Fruit fly (Drosophila melanogaster) whole organism, embryonic: ENCODE measurements around the gene CG6961.

Source experiments
- Ada2b ChIP-seq: fragments of 200-800 bp; sonication (Bioruptor generic); IDR thresholded peaks from 2 replicates; pipeline ENCODE4 v1.3.6; 2022; ENCODE audit warnings: missing biosample characterization, missing genetic modification characterization
- Bteb2 ChIP-seq: fragments of 200-800 bp; sonication (Bioruptor generic); optimal IDR thresholded peaks from 2 replicates; lab custom pipeline; 2016; ENCODE audit warnings: missing biosample characterization, missing genetic modification characterization
- CG11723 ChIP-seq: fragments of 200-800 bp; sonication (Bioruptor generic); optimal IDR thresholded peaks from 2 replicates; lab custom pipeline; 2017; ENCODE audit warnings: missing biosample characterization, mild to moderate bottlenecking, missing genetic modification characterization
- CG12071 ChIP-seq: fragments of 200-800 bp; sonication (Bioruptor generic); optimal IDR thresholded peaks from 3 replicates; lab custom pipeline; 2018; ENCODE audit warnings: missing biosample characterization, mild to moderate bottlenecking, missing genetic modification characterization
- CG14710 ChIP-seq: fragments of 200-800 bp; sonication (Bioruptor generic); optimal IDR thresholded peaks from 3 replicates; lab custom pipeline; 2019; ENCODE audit warnings: missing biosample characterization, mild to moderate bottlenecking, missing genetic modification characterization, moderate library complexity
- CG2889 ChIP-seq: fragments of 200-800 bp; sonication (Bioruptor generic); IDR thresholded peaks from 3 replicates; pipeline ENCODE4 v1.3.6; 2022; ENCODE audit warnings: missing biosample characterization, missing genetic modification characterization
- CG30020 ChIP-seq: fragments of 200-800 bp; optimal IDR thresholded peaks from 2 replicates; lab custom pipeline; 2019; ENCODE audit warnings: missing biosample characterization, mild to moderate bottlenecking, missing genetic modification characterization, moderate library complexity
- CG32767 ChIP-seq: fragments of 200-800 bp; sonication (Bioruptor generic); IDR thresholded peaks from 2 replicates; pipeline ENCODE4 v1.3.6; 2022; ENCODE audit warnings: missing biosample characterization, missing genetic modification characterization
- CG4282 ChIP-seq: fragments of 200-800 bp; sonication (Bioruptor generic); optimal IDR thresholded peaks from 2 replicates; lab custom pipeline; 2016; ENCODE audit warnings: missing biosample characterization, missing genetic modification characterization
- CG4328 ChIP-seq: fragments of 200-800 bp; sonication (Bioruptor generic); optimal IDR thresholded peaks from 3 replicates; lab custom pipeline; 2017; ENCODE audit warnings: missing biosample characterization, missing genetic modification reagents, missing genetic modification characterization
- CG4424 ChIP-seq: fragments of 200-800 bp; sonication (Bioruptor generic); optimal IDR thresholded peaks from 3 replicates; lab custom pipeline; 2016; ENCODE audit warnings: missing biosample characterization, missing genetic modification characterization
- CG8924 ChIP-seq: fragments of 200-800 bp; optimal IDR thresholded peaks from 3 replicates; lab custom pipeline; 2019; ENCODE audit warnings: missing biosample characterization, mild to moderate bottlenecking, missing genetic modification characterization, moderate library complexity
- CG9437 ChIP-seq: fragments of 200-800 bp; sonication (Bioruptor generic); optimal IDR thresholded peaks from 2 replicates; lab custom pipeline; 2018; ENCODE audit warnings: missing biosample characterization, mild to moderate bottlenecking, missing genetic modification characterization
- CG9727 ChIP-seq: fragments of 200-800 bp; sonication (Bioruptor generic); optimal IDR thresholded peaks from 3 replicates; lab custom pipeline; 2017; ENCODE audit warnings: missing biosample characterization, mild to moderate bottlenecking, missing genetic modification characterization
- Deaf1 ChIP-seq: fragments of 200-800 bp; optimal IDR thresholded peaks from 3 replicates; lab custom pipeline; 2019; ENCODE audit warnings: missing biosample characterization, mild to moderate bottlenecking, missing genetic modification characterization, moderate library complexity
- Dll ChIP-seq: fragments of 200-800 bp; sonication (Bioruptor generic); IDR thresholded peaks from 4 replicates; pipeline ENCODE4 v1.3.6; 2022; ENCODE audit warnings: missing biosample characterization, missing genetic modification characterization; ENCODE audit not compliant: partially characterized antibody
- GATAe ChIP-seq: fragments of 200-800 bp; sonication (Bioruptor generic); conservative IDR thresholded peaks from 2 replicates; pipeline ENCODE4 v1.3.6; 2022; ENCODE audit warnings: missing biosample characterization, missing genetic modification characterization
- Gug ChIP-seq: fragments of 200-800 bp; sonication (Bioruptor generic); IDR thresholded peaks from 4 replicates; pipeline ENCODE4 v1.3.6; 2022; ENCODE audit warnings: missing biosample characterization, missing genetic modification characterization
- HLH3B ChIP-seq: fragments of 200-800 bp; sonication (Bioruptor generic); IDR thresholded peaks from 2 replicates; pipeline ENCODE4 v1.3.6; 2022; ENCODE audit warnings: missing biosample characterization, missing genetic modification characterization
- HmgZ ChIP-seq: fragments of 200-800 bp; sonication (Bioruptor generic); optimal IDR thresholded peaks from 2 replicates; lab custom pipeline; 2018; ENCODE audit warnings: missing biosample characterization, mild to moderate bottlenecking, missing genetic modification characterization
- Hr78 ChIP-seq, 2 experiments: fragments of 200-800 bp in 1 of 2; fragments of >200 bp in 1 of 2; sonication (Bioruptor generic) in 1 of 2; optimal IDR thresholded peaks; 2 replicates each; lab custom pipeline; 2017 to 2019; ENCODE audit warnings: missing biosample characterization in 2 of 2, missing genetic modification characterization in 2 of 2, mild to moderate bottlenecking in 1 of 2, moderate library complexity in 1 of 2
- Lim3 ChIP-seq: fragments of 200-800 bp; sonication (Bioruptor generic); IDR thresholded peaks from 2 replicates; pipeline ENCODE4 v1.3.6; 2022; ENCODE audit warnings: missing biosample characterization, missing genetic modification characterization
- NfI ChIP-seq: fragments of 200-800 bp; sonication (Bioruptor generic); optimal IDR thresholded peaks from 3 replicates; lab custom pipeline; 2018; ENCODE audit warnings: missing biosample characterization, mild to moderate bottlenecking, missing genetic modification characterization, moderate library complexity
- Rx ChIP-seq: fragments of 200-800 bp; sonication (Bioruptor generic); IDR thresholded peaks from 2 replicates; pipeline ENCODE4 v1.3.6; 2022; ENCODE audit warnings: missing biosample characterization, missing genetic modification characterization
- Side ChIP-seq: fragments of 200-800 bp; sonication (Bioruptor generic); optimal IDR thresholded peaks from 2 replicates; lab custom pipeline; 2016; ENCODE audit warnings: missing biosample characterization, missing genetic modification characterization
- Sin3A ChIP-seq: fragments of >200 bp; optimal IDR thresholded peaks from 2 replicates; lab custom pipeline; 2018
- Vsx1 ChIP-seq: fragments of 200-800 bp; sonication (Bioruptor generic); optimal IDR thresholded peaks from 2 replicates; lab custom pipeline; 2017; ENCODE audit warnings: missing biosample characterization, mild to moderate bottlenecking, missing genetic modification characterization, missing genetic modification reagents
- aop ChIP-seq: fragments of 200-800 bp; sonication (Bioruptor generic); IDR thresholded peaks from 2 replicates; pipeline ENCODE4 v1.3.6; 2022; ENCODE audit warnings: missing biosample characterization, missing genetic modification characterization
- ash1 ChIP-seq: fragments of 200-800 bp; sonication (Bioruptor generic); optimal IDR thresholded peaks from 2 replicates; lab custom pipeline; 2018; ENCODE audit warnings: missing biosample characterization, mild to moderate bottlenecking, missing genetic modification characterization
- dati ChIP-seq: fragments of 200-800 bp; sonication (Bioruptor generic); IDR thresholded peaks from 2 replicates; pipeline ENCODE4 v1.3.6; 2022; ENCODE audit warnings: missing biosample characterization, missing genetic modification characterization
- en ChIP-seq: fragments of 200-800 bp; sonication (Bioruptor generic); optimal IDR thresholded peaks from 2 replicates; lab custom pipeline; 2016; ENCODE audit warnings: missing biosample characterization, missing genetic modification characterization
- fu2 ChIP-seq: fragments of 200-800 bp; sonication (Bioruptor generic); optimal IDR thresholded peaks from 2 replicates; lab custom pipeline; 2016; ENCODE audit warnings: missing biosample characterization, missing genetic modification characterization
- gro ChIP-seq: fragments of 200-800 bp; sonication (Bioruptor generic); optimal IDR thresholded peaks from 2 replicates; lab custom pipeline; 2016; ENCODE audit warnings: missing biosample characterization, missing genetic modification characterization
- jumu ChIP-seq: fragments of 200-800 bp; sonication (Bioruptor generic); optimal IDR thresholded peaks from 3 replicates; lab custom pipeline; 2016; ENCODE audit warnings: missing biosample characterization, missing genetic modification characterization
- lab ChIP-seq: fragments of 200-800 bp; sonication (Bioruptor generic); optimal IDR thresholded peaks from 3 replicates; lab custom pipeline; 2017; ENCODE audit warnings: missing biosample characterization, missing genetic modification characterization, mild to moderate bottlenecking, moderate library complexity, missing genetic modification reagents
- lbe ChIP-seq: fragments of 200-800 bp; sonication (Bioruptor generic); optimal IDR thresholded peaks from 2 replicates; lab custom pipeline; 2016; ENCODE audit warnings: missing biosample characterization, mild to moderate bottlenecking, missing genetic modification characterization
- lilli ChIP-seq: fragments of 200-800 bp; sonication (Bioruptor generic); optimal IDR thresholded peaks from 3 replicates; lab custom pipeline; 2016; ENCODE audit warnings: missing biosample characterization, missing genetic modification characterization
- lov ChIP-seq, 2 experiments: fragments of 200-800 bp in 1 of 2; fragments of >200 bp in 1 of 2; sonication (Bioruptor generic) in 1 of 2; IDR thresholded peaks in 1 of 2; optimal IDR thresholded peaks in 1 of 2; 2 replicates in 1 of 2; 3 replicates in 1 of 2; pipeline versions ENCODE4 v1.3.6 to Lab custom; 2017 to 2022; ENCODE audit warnings: missing biosample characterization in 1 of 2, missing genetic modification characterization in 1 of 2
- mld ChIP-seq: fragments of 200-800 bp; sonication (Bioruptor generic); IDR thresholded peaks from 3 replicates; pipeline ENCODE4 v1.3.6; 2022; ENCODE audit warnings: missing biosample characterization, missing genetic modification characterization; ENCODE audit not compliant: partially characterized antibody
- org-1 ChIP-seq: fragments of 200-800 bp; sonication (Bioruptor generic); optimal IDR thresholded peaks from 2 replicates; lab custom pipeline; 2017; ENCODE audit warnings: missing biosample characterization, missing genetic modification characterization
- pfk ChIP-seq: fragments of 200-800 bp; sonication (Bioruptor generic); optimal IDR thresholded peaks from 2 replicates; lab custom pipeline; 2018; ENCODE audit warnings: missing biosample characterization, mild to moderate bottlenecking, missing genetic modification characterization, moderate library complexity
- phol ChIP-seq: fragments of 200-800 bp; sonication (Bioruptor generic); optimal IDR thresholded peaks from 3 replicates; lab custom pipeline; 2018; ENCODE audit warnings: missing biosample characterization, mild to moderate bottlenecking, missing genetic modification characterization, moderate library complexity
- pros ChIP-seq: fragments of 200-800 bp; sonication (Bioruptor generic); optimal IDR thresholded peaks from 3 replicates; lab custom pipeline; 2019; ENCODE audit warnings: missing biosample characterization, mild to moderate bottlenecking, missing genetic modification characterization, moderate library complexity
- repo ChIP-seq: fragments of 200-800 bp; sonication (Bioruptor generic); optimal IDR thresholded peaks from 2 replicates; lab custom pipeline; 2016; ENCODE audit warnings: missing biosample characterization, missing genetic modification characterization
- sim ChIP-seq: fragments of 200-800 bp; sonication (Bioruptor generic); IDR thresholded peaks from 2 replicates; pipeline ENCODE4 v1.3.6; 2022; ENCODE audit warnings: missing biosample characterization, missing genetic modification characterization
- sqz ChIP-seq: fragments of 200-800 bp; sonication (Bioruptor generic); optimal IDR thresholded peaks from 3 replicates; lab custom pipeline; 2018; ENCODE audit warnings: missing biosample characterization, mild to moderate bottlenecking, missing genetic modification characterization
- sug ChIP-seq: fragments of 200-800 bp; optimal IDR thresholded peaks from 2 replicates; lab custom pipeline; 2019; ENCODE audit warnings: missing biosample characterization, mild to moderate bottlenecking, missing genetic modification characterization, moderate library complexity
- tio ChIP-seq: fragments of 200-800 bp; sonication (Bioruptor generic); optimal IDR thresholded peaks from 2 replicates; lab custom pipeline; 2017; ENCODE audit warnings: missing biosample characterization, missing genetic modification characterization, inconsistent platforms
- toy ChIP-seq: fragments of 200-800 bp; sonication (Bioruptor generic); IDR thresholded peaks from 2 replicates; pipeline ENCODE4 v1.3.6; 2022; ENCODE audit warnings: missing biosample characterization, missing genetic modification characterization
- trh ChIP-seq: fragments of 200-800 bp; sonication (Bioruptor generic); optimal IDR thresholded peaks from 2 replicates; lab custom pipeline; 2016; ENCODE audit warnings: missing biosample characterization, missing genetic modification characterization
- zfh1 ChIP-seq: fragments of 200-800 bp; sonication (Bioruptor generic); IDR thresholded peaks from 3 replicates; pipeline ENCODE4 v1.3.6; 2022; ENCODE audit warnings: missing biosample characterization, missing genetic modification characterization

The CG6961 gene

dm6 chrX:18837046-18837445, 49.0 kb upstream of the CG6961 start (continued):
- no peak for TF ChIP-seq CG4328
- no peak for TF ChIP-seq mld
- TF ChIP-seq pros (GFP tag; lab: Kevin White, UChicago): peak; percentile 0
- no peak for TF ChIP-seq Dll (GFP tag; lab: Robert Waterston, UW)
- TF ChIP-seq CG12071: no peak
- TF ChIP-seq NfI (GFP tag; lab: Kevin White, UChicago): peak; percentile 24
- TF ChIP-seq CG2889: 0 out of 3 replicates have a peak, but pooled peaks have one; percentile 28
- peak; percentile 32 for TF ChIP-seq lilli
- no peak for TF ChIP-seq en (GFP tag; lab: Kevin White, UChicago)
- no peak for TF ChIP-seq zfh1 (GFP tag; lab: Robert Waterston, UW)
- peak; percentile 49 for TF ChIP-seq CG9437 (GFP tag; lab: Kevin White, UChicago)
- peak; percentile 9 for TF ChIP-seq CG8924 (tag; lab: Kevin White, UChicago)
- TF ChIP-seq dati (GFP tag; lab: Robert Waterston, UW): no peak
- no peak for TF ChIP-seq sqz (GFP tag; lab: Kevin White, UChicago)
- no peak for TF ChIP-seq CG9727 (GFP tag; lab: Kevin White, UChicago)
- TF ChIP-seq gro (GFP tag; lab: Kevin White, UChicago): no peak
- no peak for TF ChIP-seq aop (GFP tag; lab: Robert Waterston, UW)
- no peak for TF ChIP-seq CG14710 (tag; lab: Kevin White, UChicago)
- no peak for TF ChIP-seq CG32767 (GFP tag; lab: Robert Waterston, UW)
- no peak for TF ChIP-seq Deaf1
- no peak for TF ChIP-seq Bteb2 (GFP tag; lab: Kevin White, UChicago)
- peak; percentile 12 for TF ChIP-seq Vsx1
- TF ChIP-seq repo (GFP tag; lab: Kevin White, UChicago): no peak
- no peak for TF ChIP-seq lab
- TF ChIP-seq CG30020 (tag; lab: Kevin White, UChicago): peak; percentile 9
- no peak for TF ChIP-seq pfk (GFP tag; lab: Kevin White, UChicago)
- TF ChIP-seq Side: peak; percentile 22
- peak; percentile 33; the same call in 1 of the 2 replicates for TF ChIP-seq Lim3
- TF ChIP-seq Hr78 (GFP tag; optimal IDR thresholded peaks at IDR 0.05; lab: Kevin White, UChicago): peak in 1 of 2 experiments; percentile 31
- peak; percentile 62 for TF ChIP-seq sug
- TF ChIP-seq CG11723 (GFP tag; lab: Kevin White, UChicago): peak; percentile 10
- peak; percentile 17 for TF ChIP-seq tio (GFP tag; lab: Kevin White, UChicago)
- peak; percentile 43 for TF ChIP-seq HmgZ (tag; lab: Kevin White, UChicago)
- no peak for TF ChIP-seq phol
- no peak for TF ChIP-seq sim (GFP tag; lab: Robert Waterston, UW)
- no peak for TF ChIP-seq lov (optimal IDR thresholded peaks at IDR 0.05; lab: Kevin White, UChicago)
- no peak for TF ChIP-seq lov (GFP tag; IDR thresholded peaks at IDR 0.05; lab: Robert Waterston, UW)
- TF ChIP-seq lbe (GFP tag; lab: Kevin White, UChicago): no peak
- TF ChIP-seq jumu: peak; percentile 44
- no peak for TF ChIP-seq trh (GFP tag; lab: Kevin White, UChicago)
- TF ChIP-seq CG4424 (GFP tag; lab: Kevin White, UChicago): no peak
- no peak for TF ChIP-seq ash1 (GFP tag; lab: Kevin White, UChicago)
- TF ChIP-seq Ada2b (GFP tag; lab: Robert Waterston, UW): no peak
- TF ChIP-seq GATAe (GFP tag; lab: Robert Waterston, UW): no peak
- TF ChIP-seq CG4282 (GFP tag; lab: Kevin White, UChicago): no peak
- peak; percentile 17; the same call in 2 of the 4 replicates for TF ChIP-seq Gug
- no peak for TF ChIP-seq Rx (GFP tag; lab: Robert Waterston, UW)
- TF ChIP-seq Sin3A (lab: Kevin White, UChicago): no peak
- TF ChIP-seq org-1: peak; percentile 2
- no peak for TF ChIP-seq fu2 (GFP tag; lab: Kevin White, UChicago)
- no peak for TF ChIP-seq toy (GFP tag; lab: Robert Waterston, UW)
- TF ChIP-seq HLH3B (GFP tag; lab: Robert Waterston, UW): no peak
